Fruit fly (Drosophila melanogaster): Measurements from ENCODE around the gene CG9368.

DNA sequence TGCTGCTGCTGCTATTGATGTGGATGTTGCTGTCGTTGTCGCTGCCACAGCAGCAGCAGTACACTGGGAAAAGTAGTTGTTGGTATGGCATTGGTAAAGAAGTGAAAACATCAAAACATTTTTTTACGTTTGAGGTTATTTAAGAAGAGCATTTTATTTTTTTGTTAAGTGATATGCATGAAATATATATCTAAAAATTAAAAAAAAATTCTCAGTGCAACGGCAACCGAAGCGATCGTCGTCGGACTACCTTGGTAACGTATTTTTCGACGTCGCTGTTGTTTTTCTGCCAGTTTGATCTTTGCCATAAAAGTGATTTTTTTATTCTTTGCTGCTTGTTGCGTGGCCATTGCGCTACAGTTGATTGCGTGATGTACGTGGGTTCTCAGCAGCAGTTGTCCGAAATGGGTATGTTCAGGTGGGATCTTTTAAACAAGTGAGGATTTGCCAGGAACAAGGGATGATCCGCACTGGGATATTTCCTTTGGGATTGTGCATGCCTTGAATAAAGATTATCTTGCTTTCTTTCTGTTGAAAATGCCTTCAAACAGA, 40.7 kb upstream of the CG9368 start:
- no peak for TF ChIP-seq usp (GFP tag; optimal IDR thresholded peaks at IDR 0.05)
- TF ChIP-seq EcR (GFP tag; optimal IDR thresholded peaks at IDR 0.05), result no peak
- no peak for TF ChIP-seq psq (optimal IDR thresholded peaks at IDR 0.05)
- no peak for TF ChIP-seq Dll (optimal IDR thresholded peaks at IDR 0.05)
- no peak for TF ChIP-seq pan (optimal IDR thresholded peaks at IDR 0.05)
